Fruit fly (Drosophila melanogaster) whole organism, adult: ENCODE data around the gene CG32199.

ENCODE experiments used
- CG33017 ChIP-seq: fragments of 200-800 bp; sonication (Bioruptor generic); optimal IDR thresholded peaks from 2 replicates; lab custom pipeline; 2018; ENCODE audit warnings: missing biosample characterization, mild to moderate bottlenecking, missing genetic modification characterization, moderate library complexity
- CG7045 ChIP-seq: fragments of 200-800 bp; sonication (Bioruptor generic); optimal IDR thresholded peaks from 2 replicates; lab custom pipeline; 2017; ENCODE audit warnings: missing biosample characterization, mild to moderate bottlenecking, missing genetic modification characterization
- Hr96 ChIP-seq: fragments of 200-800 bp; sonication (Bioruptor generic); optimal IDR thresholded peaks from 2 replicates; lab custom pipeline; 2016; ENCODE audit warnings: missing biosample characterization, missing genetic modification characterization
- Mnt ChIP-seq: fragments of 200-800 bp; sonication (Bioruptor generic); optimal IDR thresholded peaks from 2 replicates; lab custom pipeline; 2016; ENCODE audit warnings: missing biosample characterization, mild to moderate bottlenecking, missing genetic modification characterization
- bab1 ChIP-seq: fragments of 200-800 bp; sonication (Bioruptor generic); optimal IDR thresholded peaks from 3 replicates; lab custom pipeline; 2019; ENCODE audit warnings: missing biosample characterization, mild to moderate bottlenecking, missing genetic modification characterization, moderate library complexity
- cic ChIP-seq: fragments of 200-800 bp; sonication (Bioruptor generic); optimal IDR thresholded peaks from 2 replicates; lab custom pipeline; 2017; ENCODE audit warnings: missing biosample characterization, mild to moderate bottlenecking, missing genetic modification characterization, moderate library complexity
- cnc ChIP-seq, 2 experiments: fragments of >200 bp; optimal IDR thresholded peaks; 2 replicates each; lab custom pipeline; 2017
- kay ChIP-seq: fragments of 200-800 bp; sonication (Bioruptor generic); peaks from one replicate; lab custom pipeline; 2016; ENCODE audit warnings: missing biosample characterization, missing genetic modification characterization, borderline replicate concordance
- tj ChIP-seq: fragments of 200-800 bp; sonication (Bioruptor generic); optimal IDR thresholded peaks from 3 replicates; lab custom pipeline; 2017; ENCODE audit warnings: missing biosample characterization, mild to moderate bottlenecking, missing genetic modification characterization, moderate library complexity

DNA sequence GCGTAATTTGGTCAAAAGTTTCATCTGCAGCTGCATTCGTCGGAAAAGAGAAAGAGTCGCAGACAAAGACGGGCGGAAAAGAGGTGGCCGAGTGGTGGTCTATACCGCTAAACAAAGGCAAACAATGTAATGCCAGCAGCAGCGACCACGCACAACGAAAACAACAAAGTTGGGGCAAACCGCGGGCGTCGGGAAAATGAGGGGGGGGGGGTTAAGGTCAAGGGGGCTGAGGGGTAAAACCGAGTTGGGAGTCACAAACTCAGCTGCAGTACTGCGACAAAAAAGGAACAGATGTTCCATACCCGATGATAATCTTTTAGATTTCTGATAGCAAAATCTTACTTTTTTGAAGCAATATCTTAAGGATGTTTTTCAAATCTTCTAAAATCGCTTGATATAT is 25.1 kb downstream of the CG32199 start:
- TF ChIP-seq Hr96 (GFP tag; lab: Kevin White, UChicago) (no peak), cic (GFP tag; lab: Kevin White, UChicago) (no peak), kay (GFP tag; lab: Kevin White, UChicago) (no peak), bab1 (GFP tag; lab: Kevin White, UChicago) (no peak), CG33017 (no peak), tj (GFP tag; lab: Kevin White, UChicago) (no peak), Mnt (GFP tag; lab: Kevin White, UChicago) (no peak), CG7045 (GFP tag; lab: Kevin White, UChicago) (no peak), cnc (optimal IDR thresholded peaks at IDR 0.05; lab: Kevin White, UChicago) (no peak)
